Fruit fly (Drosophila melanogaster) whole organism, embryonic: ENCODE results near the gene CG3862.

ENCODE experiments used
- Antp ChIP-seq: fragments of 200-800 bp; sonication (Bioruptor generic); optimal IDR thresholded peaks from 3 replicates; lab custom pipeline; 2016; ENCODE audit warnings: missing biosample characterization, missing genetic modification characterization
- CG10543 ChIP-seq: fragments of 200-800 bp; sonication (Bioruptor generic); optimal IDR thresholded peaks from 3 replicates; lab custom pipeline; 2017; ENCODE audit warnings: missing biosample characterization, mild to moderate bottlenecking, missing genetic modification characterization, moderate library complexity
- CG10979 ChIP-seq: fragments of 200-800 bp; sonication (Bioruptor generic); optimal IDR thresholded peaks from 2 replicates; lab custom pipeline; 2018; ENCODE audit warnings: missing biosample characterization, mild to moderate bottlenecking, missing genetic modification characterization, moderate library complexity
- CG11456 ChIP-seq: fragments of 200-800 bp; sonication (Bioruptor generic); IDR thresholded peaks from 3 replicates; pipeline ENCODE4 v1.3.6; 2022; ENCODE audit warnings: missing biosample characterization, missing genetic modification characterization
- CG12236 ChIP-seq: fragments of 200-800 bp; sonication (Bioruptor generic); optimal IDR thresholded peaks from 2 replicates; lab custom pipeline; 2016; ENCODE audit warnings: missing biosample characterization, missing genetic modification characterization
- CG1233 ChIP-seq: fragments of 200-800 bp; sonication (Bioruptor generic); optimal IDR thresholded peaks from 4 replicates; lab custom pipeline; 2018; ENCODE audit warnings: missing biosample characterization, mild to moderate bottlenecking, missing genetic modification characterization
- CG14667 ChIP-seq: fragments of 200-800 bp; sonication (Bioruptor generic); IDR thresholded peaks from 2 replicates; pipeline ENCODE4 v1.3.6; 2022; ENCODE audit warnings: missing biosample characterization, missing genetic modification characterization
- CG15011 ChIP-seq: fragments of 200-800 bp; sonication (Bioruptor generic); optimal IDR thresholded peaks from 3 replicates; lab custom pipeline; 2018; ENCODE audit warnings: missing biosample characterization, mild to moderate bottlenecking, missing genetic modification characterization
- CG1602 ChIP-seq: fragments of 200-800 bp; sonication (Bioruptor generic); optimal IDR thresholded peaks from 3 replicates; lab custom pipeline; 2016; ENCODE audit warnings: missing biosample characterization, missing genetic modification characterization
- CG16863 ChIP-seq: fragments of 200-800 bp; sonication (Bioruptor generic); optimal IDR thresholded peaks from 3 replicates; lab custom pipeline; 2016; ENCODE audit warnings: missing biosample characterization, missing genetic modification characterization
- CG17361 ChIP-seq: fragments of 200-800 bp; sonication (Bioruptor generic); IDR thresholded peaks from 3 replicates; pipeline ENCODE4 v1.3.6; 2022; ENCODE audit warnings: missing biosample characterization, missing genetic modification characterization
- CG17802 ChIP-seq: fragments of 200-800 bp; sonication (Bioruptor generic); optimal IDR thresholded peaks from 2 replicates; lab custom pipeline; 2018; ENCODE audit warnings: missing biosample characterization, mild to moderate bottlenecking, missing genetic modification characterization, moderate library complexity
- CG18619 ChIP-seq: fragments of 200-800 bp; sonication (Bioruptor generic); optimal IDR thresholded peaks from 3 replicates; lab custom pipeline; 2017; ENCODE audit warnings: missing biosample characterization, mild to moderate bottlenecking, missing genetic modification characterization
- CG2120 ChIP-seq: fragments of 200-800 bp; sonication (Bioruptor generic); optimal IDR thresholded peaks from 3 replicates; lab custom pipeline; 2016; ENCODE audit warnings: missing biosample characterization, missing genetic modification characterization
- CG30020 ChIP-seq: fragments of 200-800 bp; optimal IDR thresholded peaks from 2 replicates; lab custom pipeline; 2019; ENCODE audit warnings: missing biosample characterization, mild to moderate bottlenecking, missing genetic modification characterization, moderate library complexity
- CG31441 ChIP-seq: fragments of 200-800 bp; sonication (Bioruptor generic); IDR thresholded peaks from 2 replicates; pipeline ENCODE4 v1.3.6; 2022; ENCODE audit warnings: missing biosample characterization, missing genetic modification characterization
- CG34376 ChIP-seq: fragments of 200-800 bp; sonication (Bioruptor generic); optimal IDR thresholded peaks from 2 replicates; lab custom pipeline; 2018; ENCODE audit warnings: missing biosample characterization, mild to moderate bottlenecking, missing genetic modification characterization
- CG3726 ChIP-seq: fragments of 200-800 bp; sonication (Bioruptor generic); IDR thresholded peaks from 3 replicates; pipeline ENCODE4, ENCODE4 v1.3.6; 2022; ENCODE audit warnings: missing biosample characterization, missing genetic modification characterization
- CG6689 ChIP-seq: fragments of 200-800 bp; sonication (Bioruptor generic); IDR thresholded peaks from 2 replicates; pipeline ENCODE4 v1.3.6; 2022; ENCODE audit warnings: missing biosample characterization, missing genetic modification characterization
- CG8924 ChIP-seq: fragments of 200-800 bp; optimal IDR thresholded peaks from 3 replicates; lab custom pipeline; 2019; ENCODE audit warnings: missing biosample characterization, mild to moderate bottlenecking, missing genetic modification characterization, moderate library complexity
- CG9609 ChIP-seq: fragments of 200-800 bp; sonication (Bioruptor generic); optimal IDR thresholded peaks from 3 replicates; lab custom pipeline; 2016; ENCODE audit warnings: missing biosample characterization, missing genetic modification characterization
- CTCF ChIP-seq: fragments of 200-800 bp; sonication (Bioruptor generic); optimal IDR thresholded peaks from 2 replicates; lab custom pipeline; 2017; ENCODE audit warnings: missing biosample characterization, mild to moderate bottlenecking, missing genetic modification characterization, moderate library complexity
- CrebB ChIP-seq: fragments of 200-800 bp; sonication (Bioruptor generic); optimal IDR thresholded peaks from 3 replicates; lab custom pipeline; 2018; ENCODE audit warnings: missing biosample characterization, mild to moderate bottlenecking, missing genetic modification characterization
- D19A ChIP-seq: fragments of 200-800 bp; optimal IDR thresholded peaks from 3 replicates; lab custom pipeline; 2019; ENCODE audit warnings: missing biosample characterization, mild to moderate bottlenecking, missing genetic modification characterization, moderate library complexity
- D19B ChIP-seq: fragments of 200-800 bp; sonication (Bioruptor generic); optimal IDR thresholded peaks from 2 replicates; lab custom pipeline; 2017; ENCODE audit warnings: missing biosample characterization, mild to moderate bottlenecking, missing genetic modification characterization
- Doc3 ChIP-seq: fragments of 200-800 bp; sonication (Bioruptor generic); IDR thresholded peaks from 3 replicates; pipeline ENCODE4 v1.3.6; 2022; ENCODE audit warnings: missing biosample characterization, missing genetic modification characterization; ENCODE audit not compliant: partially characterized antibody
- Drgx ChIP-seq: fragments of 200-800 bp; sonication (Bioruptor generic); IDR thresholded peaks from 2 replicates; pipeline ENCODE4 v1.3.6; 2022; ENCODE audit warnings: missing biosample characterization, missing genetic modification characterization
- Fer1 ChIP-seq: fragments of 200-800 bp; sonication (Bioruptor generic); optimal IDR thresholded peaks from 2 replicates; lab custom pipeline; 2017; ENCODE audit warnings: missing biosample characterization, mild to moderate bottlenecking, missing genetic modification characterization
- HLH54F ChIP-seq: fragments of 200-800 bp; sonication (Bioruptor generic); optimal IDR thresholded peaks from 3 replicates; lab custom pipeline; 2016; ENCODE audit warnings: missing biosample characterization, missing genetic modification characterization
- HmgD ChIP-seq: fragments of 200-800 bp; sonication (Bioruptor generic); optimal IDR thresholded peaks from 3 replicates; lab custom pipeline; 2016; ENCODE audit warnings: missing biosample characterization, missing genetic modification characterization
- Hmx ChIP-seq: fragments of 200-800 bp; sonication (Bioruptor generic); optimal IDR thresholded peaks from 2 replicates; lab custom pipeline; 2016; ENCODE audit warnings: missing biosample characterization, missing genetic modification characterization
- MESR4 ChIP-seq: fragments of 200-800 bp; sonication (Bioruptor generic); optimal IDR thresholded peaks from 2 replicates; lab custom pipeline; 2018; ENCODE audit warnings: missing biosample characterization, mild to moderate bottlenecking, missing genetic modification characterization, moderate library complexity
- MTF-1 ChIP-seq: fragments of 200-800 bp; sonication (Bioruptor generic); optimal IDR thresholded peaks from 2 replicates; lab custom pipeline; 2018; ENCODE audit warnings: missing biosample characterization, mild to moderate bottlenecking, missing genetic modification characterization, borderline replicate concordance
- Nf-YA ChIP-seq: fragments of 200-800 bp; sonication (Bioruptor generic); IDR thresholded peaks from 2 replicates; pipeline ENCODE4 v1.3.6; 2022; ENCODE audit warnings: missing biosample characterization, missing genetic modification characterization
- Oaz ChIP-seq: fragments of 200-800 bp; sonication (Bioruptor generic); IDR thresholded peaks from 2 replicates; pipeline ENCODE4 v1.3.6; 2022; ENCODE audit warnings: missing biosample characterization, missing genetic modification characterization
- amos ChIP-seq: fragments of 200-800 bp; sonication (Bioruptor generic); IDR thresholded peaks from 2 replicates; pipeline ENCODE4 v1.3.6; 2022; ENCODE audit warnings: missing biosample characterization, missing genetic modification characterization; ENCODE audit not compliant: partially characterized antibody
- br ChIP-seq: fragments of >200 bp; optimal IDR thresholded peaks from 2 replicates; lab custom pipeline; 2017
- dmrt11E ChIP-seq: fragments of 200-800 bp; sonication (Bioruptor generic); optimal IDR thresholded peaks from 3 replicates; lab custom pipeline; 2018; ENCODE audit warnings: missing biosample characterization, mild to moderate bottlenecking, missing genetic modification characterization, moderate library complexity
- fd64A ChIP-seq: fragments of 200-800 bp; sonication (Bioruptor generic); optimal IDR thresholded peaks from 3 replicates; lab custom pipeline; 2018; ENCODE audit warnings: missing biosample characterization, mild to moderate bottlenecking, missing genetic modification characterization
- gcm ChIP-seq: fragments of 200-800 bp; sonication (Bioruptor generic); optimal IDR thresholded peaks from 2 replicates; lab custom pipeline; 2019; ENCODE audit warnings: missing biosample characterization, mild to moderate bottlenecking, missing genetic modification characterization, moderate library complexity
- grn ChIP-seq: fragments of 200-800 bp; sonication (Bioruptor generic); optimal IDR thresholded peaks from 3 replicates; lab custom pipeline; 2017; ENCODE audit warnings: missing biosample characterization, missing genetic modification characterization
- gt ChIP-seq: fragments of 200-800 bp; sonication (Bioruptor generic); IDR thresholded peaks from 2 replicates; pipeline ENCODE4 v1.3.6; 2022; ENCODE audit warnings: missing biosample characterization, missing genetic modification characterization
- hbn ChIP-seq: fragments of 200-800 bp; sonication (Bioruptor generic); IDR thresholded peaks from 2 replicates; pipeline ENCODE4 v1.3.6; 2022; ENCODE audit warnings: missing biosample characterization, missing genetic modification characterization; ENCODE audit not compliant: partially characterized antibody
- nerfin-1 ChIP-seq: fragments of 200-800 bp; sonication (Bioruptor generic); optimal IDR thresholded peaks from 3 replicates; lab custom pipeline; 2019; ENCODE audit warnings: missing biosample characterization, mild to moderate bottlenecking, missing genetic modification characterization, moderate library complexity
- nmo ChIP-seq: fragments of 200-800 bp; sonication (Bioruptor generic); optimal IDR thresholded peaks from 2 replicates; lab custom pipeline; 2018; ENCODE audit warnings: missing biosample characterization, mild to moderate bottlenecking, missing genetic modification characterization, moderate library complexity
- pho ChIP-seq: fragments of 200-800 bp; sonication (Bioruptor generic); optimal IDR thresholded peaks from 2 replicates; lab custom pipeline; 2016; ENCODE audit warnings: missing biosample characterization, missing genetic modification characterization
- repo ChIP-seq: fragments of 200-800 bp; sonication (Bioruptor generic); optimal IDR thresholded peaks from 2 replicates; lab custom pipeline; 2016; ENCODE audit warnings: missing biosample characterization, missing genetic modification characterization
- sc ChIP-seq, 3 experiments: fragments of >200 bp in 2 of 3; fragments of 200-800 bp in 1 of 3; sonication (Bioruptor generic) in 1 of 3; optimal IDR thresholded peaks; 2 replicates in 2 of 3; 3 replicates in 1 of 3; lab custom pipeline; 2017; ENCODE audit warnings: mild to moderate bottlenecking in 1 of 3, missing biosample characterization in 1 of 3, missing genetic modification characterization in 1 of 3, missing genetic modification reagents in 1 of 3
- tgo ChIP-seq: fragments of 200-800 bp; sonication (Bioruptor generic); IDR thresholded peaks from 3 replicates; pipeline ENCODE4 v1.3.6; 2022; ENCODE audit warnings: missing biosample characterization, missing genetic modification characterization
- ttk ChIP-seq: fragments of 200-800 bp; sonication (Bioruptor generic); IDR thresholded peaks from 2 replicates; pipeline ENCODE4 v2.1.2; 2022; ENCODE audit warnings: missing biosample characterization, missing genetic modification characterization
- zen ChIP-seq: fragments of 200-800 bp; sonication (Bioruptor generic); optimal IDR thresholded peaks from 3 replicates; lab custom pipeline; 2018; ENCODE audit warnings: missing biosample characterization, mild to moderate bottlenecking, missing genetic modification characterization, moderate library complexity

The CG3862 gene

DNA sequence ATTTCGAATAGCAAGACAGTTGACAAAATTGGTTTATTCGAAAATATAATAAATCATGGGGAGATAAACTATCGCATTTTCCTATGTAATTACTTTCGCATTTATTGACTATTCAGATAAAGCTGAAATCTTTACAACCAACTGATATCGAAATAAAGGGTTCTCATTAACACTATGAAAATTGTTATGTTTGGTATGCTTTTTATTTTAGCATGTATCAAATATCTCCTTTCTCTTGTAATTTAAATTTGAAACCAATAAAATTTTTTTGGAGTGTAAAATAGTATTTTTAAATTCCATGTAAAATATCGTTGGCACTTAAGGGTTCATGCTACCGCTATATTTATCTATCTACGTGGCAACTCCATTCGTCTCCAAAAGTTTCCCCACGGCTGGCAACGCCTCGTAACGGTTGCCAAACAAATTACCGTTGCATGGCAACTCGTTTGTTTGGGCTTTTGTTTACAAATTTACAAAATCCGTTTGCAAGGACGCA, 29.4 kb upstream of the CG3862 start, which contains the start of gene CG13949 (continued):
- TF ChIP-seq MTF-1 (GFP tag; lab: Kevin White, UChicago) (no peak), sc (optimal IDR thresholded peaks at IDR 0.05; lab: Kevin White, UChicago) (no peak), sc (GFP tag; optimal IDR thresholded peaks at IDR 0.05; lab: Kevin White, UChicago) (no peak), CG12236 (GFP tag; lab: Kevin White, UChicago) (no peak), MESR4 (GFP tag; lab: Kevin White, UChicago) (no peak), zen (tag; lab: Kevin White, UChicago) (peak; percentile 24), HLH54F (GFP tag; lab: Kevin White, UChicago) (peak; percentile 57), CG10979 (tag; lab: Kevin White, UChicago) (peak; percentile 53), grn (GFP tag; lab: Kevin White, UChicago) (peak; percentile 56), Antp (GFP tag; lab: Kevin White, UChicago) (peak; percentile 60), pho (GFP tag; lab: Kevin White, UChicago) (peak; percentile 66), CG11456 (GFP tag; lab: Robert Waterston, UW) (peak; percentile 87), Hmx (peak; percentile 32), gcm (peak; percentile 64), CG10543 (GFP tag; lab: Kevin White, UChicago) (peak; percentile 5), nmo (GFP tag; lab: Kevin White, UChicago) (peak; percentile 59), Drgx (peak; percentile 45; the same call in 1 of the 2 replicates), CG15011 (GFP tag; lab: Kevin White, UChicago) (no peak), CG17361 (peak; percentile 66; the same call in 2 of the 3 replicates), CG17802 (tag; lab: Kevin White, UChicago) (no peak), CG9609 (GFP tag; lab: Kevin White, UChicago) (peak; percentile 51), Oaz (no peak), CG3726 (GFP tag; lab: Robert Waterston, UW) (no peak), CG2120 (GFP tag; lab: Kevin White, UChicago) (peak; percentile 81), D19A (tag; lab: Kevin White, UChicago) (no peak), CG31441 (GFP tag; lab: Robert Waterston, UW) (peak; percentile 59), br (lab: Kevin White, UChicago) (no peak), D19B (GFP tag; lab: Kevin White, UChicago) (no peak), fd64A (GFP tag; lab: Kevin White, UChicago) (no peak), CG8924 (peak; percentile 53), nerfin-1 (tag; lab: Kevin White, UChicago) (peak; percentile 43), dmrt11E (tag; lab: Kevin White, UChicago) (peak; percentile 21), CG6689 (GFP tag; lab: Robert Waterston, UW) (peak; percentile 65), CG1233 (GFP tag; lab: Kevin White, UChicago) (peak; percentile 46), CrebB (tag; lab: Kevin White, UChicago) (peak; percentile 50), hbn (GFP tag; lab: Robert Waterston, UW) (peak; percentile 49; the same call in 1 of the 2 replicates), Fer1 (GFP tag; lab: Kevin White, UChicago) (peak; percentile 55), CG30020 (tag; lab: Kevin White, UChicago) (peak; percentile 23), CG18619 (peak; percentile 6), CTCF (GFP tag; lab: Kevin White, UChicago) (peak; percentile 54), HmgD (GFP tag; lab: Kevin White, UChicago) (peak; percentile 82), CG16863 (GFP tag; lab: Kevin White, UChicago) (peak; percentile 23), tgo (GFP tag; lab: Robert Waterston, UW) (peak; percentile 70), CG34376 (GFP tag; lab: Kevin White, UChicago) (peak; percentile 64), CG1602 (GFP tag; lab: Kevin White, UChicago) (peak; percentile 16), Nf-YA (GFP tag; lab: Robert Waterston, UW) (peak; percentile 37), gt (GFP tag; lab: Robert Waterston, UW) (no peak), ttk (peak; percentile 80), repo (GFP tag; lab: Kevin White, UChicago) (no peak), amos (GFP tag; lab: Robert Waterston, UW) (peak; percentile 56), CG14667 (GFP tag; lab: Robert Waterston, UW) (peak; percentile 51; the same call in 1 of the 2 replicates), Doc3 (GFP tag; lab: Robert Waterston, UW) (no peak)
